Worm (Caenorhabditis elegans): ENCODE data around the gene srg-50.

Gene srg-50

DNA sequence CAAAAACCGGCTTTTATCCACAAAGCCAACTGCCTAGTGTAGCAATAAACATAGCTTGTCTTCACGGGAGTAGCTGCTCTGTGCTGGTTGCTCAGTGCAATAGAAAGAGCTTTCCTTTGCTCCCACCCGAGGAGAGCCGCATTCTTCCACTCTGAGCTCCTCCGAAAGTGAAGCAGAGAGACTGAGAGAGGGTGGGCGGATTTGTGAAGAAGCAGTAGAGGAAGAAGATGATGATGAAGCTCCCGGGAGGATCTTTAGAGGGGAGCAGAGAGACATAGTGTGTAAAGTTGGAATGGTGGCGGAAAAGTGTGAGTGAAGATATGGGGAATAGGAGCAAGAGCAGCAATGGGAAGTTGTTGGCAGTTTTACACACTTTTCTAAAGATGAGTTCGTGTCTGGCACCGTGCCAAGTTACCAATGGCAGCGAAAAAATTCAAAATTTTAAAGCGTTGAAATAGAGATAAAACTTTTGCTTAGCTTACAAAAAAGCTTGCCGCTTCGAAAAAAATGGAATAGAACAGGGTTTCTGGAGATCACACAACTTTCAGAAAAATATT is 23.6 kb upstream of the srg-50 start, which contains the start of gene ZC477.4:
ZC477.4 (minus strand) TSS at position 276 of the 557 bp plus-strand sequence.
- peak; percentile 4 for TF ChIP-seq mxl-3 (GFP tag; optimal IDR thresholded peaks at IDR 0.05)
- peak; percentile 39 for TF ChIP-seq nhr-11 (tag; optimal IDR thresholded peaks at IDR 0.05)
- no peak for TF ChIP-seq tra-1 (GFP tag; IDR thresholded peaks at IDR 0.05)
- no peak for TF ChIP-seq zip-11 (GFP tag; IDR thresholded peaks at IDR 0.05)
- TF ChIP-seq snpc-4 (tag; optimal IDR thresholded peaks at IDR 0.05) = no peak
- TF ChIP-seq lir-3 (tag; optimal IDR thresholded peaks at IDR 0.05) = no peak
- TF ChIP-seq Y48G9A.11 (GFP tag; IDR thresholded peaks at IDR 0.05) = no peak
- no peak for TF ChIP-seq gei-8 (GFP tag; optimal IDR thresholded peaks at IDR 0.05)
- no peak for TF ChIP-seq T20F7.1 (GFP tag; optimal IDR thresholded peaks at IDR 0.05)
- TF ChIP-seq daf-16 (GFP tag; optimal IDR thresholded peaks at IDR 0.05) = peak in 1 of 2 experiments; percentile 68
- TF ChIP-seq daf-16 (tag; optimal IDR thresholded peaks at IDR 0.05) = no peak
- TF ChIP-seq unc-62 (GFP tag; optimal IDR thresholded peaks at IDR 0.05 in 1 of 2) = peak in 1 of 2 experiments; percentile 41
- TF ChIP-seq unc-62 (tag; optimal IDR thresholded peaks at IDR 0.05) = no peak
- TF ChIP-seq tag-97 (GFP tag; IDR thresholded peaks at IDR 0.05) = no peak
- peak; percentile 53 for TF ChIP-seq set-16 (GFP tag; IDR thresholded peaks at IDR 0.05)
- TF ChIP-seq hif-1 (tag; optimal IDR thresholded peaks at IDR 0.05) = no peak
- TF ChIP-seq ceh-32 (tag; optimal IDR thresholded peaks at IDR 0.05; ENCODE audit: poor library complexity) = no peak
- peak; percentile 52 for TF ChIP-seq hlh-11 (tag; optimal IDR thresholded peaks at IDR 0.05)
- no peak for TF ChIP-seq jun-1 (tag; optimal IDR thresholded peaks at IDR 0.05)
- TF ChIP-seq mdl-1 (tag; optimal IDR thresholded peaks at IDR 0.05) = no peak

ce11 chrIV:7097450-7097849 is 22.5 kb upstream of the srg-50 start:
- TF ChIP-seq unc-62 (GFP tag; optimal IDR thresholded peaks at IDR 0.05 in 1 of 2) = peak in 1 of 2 experiments; percentile 95
- TF ChIP-seq unc-62 (tag; optimal IDR thresholded peaks at IDR 0.05) = no peak
- no peak for TF ChIP-seq nhr-11 (tag; optimal IDR thresholded peaks at IDR 0.05)

ce11 chrIV:7096097-7096496 is 21.1 kb upstream of the srg-50 start:
- TF ChIP-seq zip-2 (tag; optimal IDR thresholded peaks at IDR 0.05) = no peak
- no peak for TF ChIP-seq nhr-6 (tag; optimal IDR thresholded peaks at IDR 0.05)
- no peak for TF ChIP-seq ceh-82 (tag; optimal IDR thresholded peaks at IDR 0.05)
- no peak for TF ChIP-seq pha-4 (GFP tag; IDR thresholded peaks at IDR 0.05)
- no peak for TF ChIP-seq pha-4 (tag; optimal IDR thresholded peaks at IDR 0.05)
- no peak for TF ChIP-seq tra-1 (GFP tag; IDR thresholded peaks at IDR 0.05)
- no peak for TF ChIP-seq F26F4.8 (GFP tag; conservative IDR thresholded peaks at IDR 0.05)
- no peak for TF ChIP-seq ceh-62 (tag; optimal IDR thresholded peaks at IDR 0.05)
- no peak for TF ChIP-seq madf-9 (GFP tag; conservative IDR thresholded peaks at IDR 0.05)
- no peak for TF ChIP-seq D1046.2 (GFP tag; IDR thresholded peaks at IDR 0.05)

DNA sequence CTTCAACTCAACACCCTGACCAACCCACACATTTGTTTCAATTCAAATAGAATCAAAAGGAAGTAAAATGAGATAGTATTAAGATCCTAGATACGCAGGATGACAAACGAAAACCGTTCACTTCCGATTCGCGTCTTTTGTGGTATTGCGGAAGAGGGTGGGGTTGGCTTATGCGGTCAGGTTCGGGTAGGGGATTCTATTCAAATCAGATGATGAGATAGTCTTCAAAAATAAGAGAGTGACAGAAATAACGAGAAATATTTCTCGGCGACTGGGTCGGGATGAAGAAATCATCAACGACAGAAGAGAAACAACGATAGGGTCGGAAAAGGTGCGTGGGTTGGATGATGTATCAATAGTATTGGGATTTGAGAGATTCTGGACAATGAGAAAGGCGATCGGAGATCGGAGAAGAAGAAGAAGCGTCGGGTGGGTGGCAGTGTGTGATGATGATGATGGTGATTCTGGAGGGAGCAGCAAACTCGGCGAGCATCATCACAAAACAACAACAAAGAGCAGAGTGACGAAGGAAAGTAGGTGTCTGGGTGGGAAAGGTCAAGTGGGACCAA is 20.5 kb upstream of the srg-50 start:
- TF ChIP-seq sdz-12 (GFP tag; optimal IDR thresholded peaks at IDR 0.05) (no peak), daf-16 (GFP tag; optimal IDR thresholded peaks at IDR 0.05) (peak in 1 of 2 experiments; percentile 49), daf-16 (tag; optimal IDR thresholded peaks at IDR 0.05) (no peak), saeg-2 (GFP tag; IDR thresholded peaks at IDR 0.05) (no peak), unc-39 (tag; optimal IDR thresholded peaks at IDR 0.05) (no peak), ztf-7 (tag; optimal IDR thresholded peaks at IDR 0.05) (no peak), fkh-10 (GFP tag; optimal IDR thresholded peaks at IDR 0.05) (no peak), nhr-11 (tag; optimal IDR thresholded peaks at IDR 0.05) (peak; percentile 36), hlh-11 (tag; optimal IDR thresholded peaks at IDR 0.05) (peak; percentile 12), unc-62 (GFP tag; optimal IDR thresholded peaks at IDR 0.05 in 1 of 2) (peak in 1 of 2 experiments; percentile 67), unc-62 (tag; optimal IDR thresholded peaks at IDR 0.05) (no peak), mdl-1 (tag; optimal IDR thresholded peaks at IDR 0.05) (no peak), hif-1 (tag; optimal IDR thresholded peaks at IDR 0.05) (no peak), mxl-3 (GFP tag; optimal IDR thresholded peaks at IDR 0.05) (peak; percentile 16), mes-2 (tag; optimal IDR thresholded peaks at IDR 0.05; ENCODE audit: poor library complexity, severe bottlenecking) (no peak), arid-1 (GFP tag; conservative IDR thresholded peaks at IDR 0.05) (no peak), aha-1 (tag) (peak; percentile 24), ctbp-1 (GFP tag; IDR thresholded peaks at IDR 0.05) (no peak)
